Worm (Caenorhabditis elegans): ENCODE measurements around the gene nhr-255.
A peak's percentile ranks its signal among the peaks of the same experiment; 100 is the strongest.

nhr-255 gene

ce11 chrX:15747814-15748213, 5.4 kb downstream of the nhr-255 start (continued):
- TF ChIP-seq Y75B8A.6 (GFP tag; IDR thresholded peaks at IDR 0.05) (no peak), madf-5 (GFP tag; IDR thresholded peaks at IDR 0.05) (0 out of 4 replicates have a peak, but pooled peaks of 1 of the 2 experiments have one; percentile 17), ceh-44 (GFP tag; IDR thresholded peaks at IDR 0.05) (no peak), F10B5.3 (tag; optimal IDR thresholded peaks at IDR 0.05) (no peak), T20F7.1 (GFP tag; optimal IDR thresholded peaks at IDR 0.05) (no peak), ztf-11 (tag; optimal IDR thresholded peaks at IDR 0.05) (no peak), daf-16 (GFP tag; optimal IDR thresholded peaks at IDR 0.05) (peak in 1 of 2 experiments; percentile 15), daf-16 (tag; optimal IDR thresholded peaks at IDR 0.05) (peak; percentile 5), Y48G9A.11 (GFP tag; IDR thresholded peaks at IDR 0.05) (peak; percentile 44), php-3 (GFP tag; IDR thresholded peaks at IDR 0.05) (0 out of 2 replicates have a peak, but pooled peaks have one; percentile 20), unc-130 (GFP tag; optimal IDR thresholded peaks at IDR 0.05) (no peak), nhr-48 (tag; optimal IDR thresholded peaks at IDR 0.05) (no peak), lin-38 (GFP tag; IDR thresholded peaks at IDR 0.05) (peak; percentile 61), hlh-11 (tag; optimal IDR thresholded peaks at IDR 0.05) (no peak), attf-4 (tag; optimal IDR thresholded peaks at IDR 0.05) (no peak), snpc-4 (tag; optimal IDR thresholded peaks at IDR 0.05) (no peak), daf-19 (GFP tag; conservative IDR thresholded peaks at IDR 0.05) (no peak), unc-39 (tag; optimal IDR thresholded peaks at IDR 0.05) (no peak), nhr-11 (tag; optimal IDR thresholded peaks at IDR 0.05) (no peak), rbr-2 (tag; optimal IDR thresholded peaks at IDR 0.05) (peak; percentile 0), Y5F2A.4 (GFP tag; optimal IDR thresholded peaks at IDR 0.05) (no peak), zfp-3 (GFP tag; conservative IDR thresholded peaks at IDR 0.05) (no peak), duxl-1 (tag; optimal IDR thresholded peaks at IDR 0.05; ENCODE audit: poor library complexity) (no peak), lir-3 (tag; optimal IDR thresholded peaks at IDR 0.05) (peak; percentile 15), cey-2 (tag; optimal IDR thresholded peaks at IDR 0.05; ENCODE audit: borderline replicate concordance, insufficient read depth) (no peak), ceh-20 (GFP tag; IDR thresholded peaks at IDR 0.05) (peak; percentile 7; the same call in 1 of the 2 replicates), D1046.2 (GFP tag; IDR thresholded peaks at IDR 0.05) (0 out of 2 replicates have a peak, but pooled peaks have one; percentile 45), snpc-1.2 (GFP tag; IDR thresholded peaks at IDR 0.05) (0 out of 2 replicates have a peak, but pooled peaks have one; percentile 5), egl-43 (GFP tag; IDR thresholded peaks at IDR 0.05) (peak; percentile 81), ceh-32 (tag; optimal IDR thresholded peaks at IDR 0.05; ENCODE audit: poor library complexity) (no peak), set-16 (GFP tag; IDR thresholded peaks at IDR 0.05) (no peak), ces-1 (GFP tag; optimal IDR thresholded peaks at IDR 0.05) (no peak), ctbp-1 (GFP tag; IDR thresholded peaks at IDR 0.05) (peak; percentile 47; the same call in 1 of the 2 replicates), nhr-111 (GFP tag; optimal IDR thresholded peaks at IDR 0.05) (no peak), fos-1 (tag; optimal IDR thresholded peaks at IDR 0.05) (no peak), lsy-2 (tag; optimal IDR thresholded peaks at IDR 0.05) (no peak), mxl-3 (GFP tag; optimal IDR thresholded peaks at IDR 0.05) (no peak), lin-39 (tag; optimal IDR thresholded peaks at IDR 0.05) (no peak), mdl-1 (tag; optimal IDR thresholded peaks at IDR 0.05) (no peak), daf-8 (GFP tag; IDR thresholded peaks at IDR 0.05) (no peak), spr-3 (GFP tag; optimal IDR thresholded peaks at IDR 0.05) (no peak), zip-11 (GFP tag; IDR thresholded peaks at IDR 0.05) (0 out of 2 replicates have a peak, but pooled peaks have one; percentile 10), fkh-10 (GFP tag; optimal IDR thresholded peaks at IDR 0.05) (no peak), zag-1 (tag; optimal IDR thresholded peaks at IDR 0.05) (no peak), zfp-2 (tag; optimal IDR thresholded peaks at IDR 0.05) (no peak), hmg-1.1 (GFP tag; IDR thresholded peaks at IDR 0.05) (peak; percentile 28; the same call in 1 of the 2 replicates), daf-12 (tag; optimal IDR thresholded peaks at IDR 0.05) (no peak), F49E8.2 (tag; optimal IDR thresholded peaks at IDR 0.05; ENCODE audit: borderline replicate concordance) (no peak), T26A8.4 (GFP tag; IDR thresholded peaks at IDR 0.05) (peak; percentile 81), jun-1 (tag; optimal IDR thresholded peaks at IDR 0.05) (no peak), egl-27 (tag; optimal IDR thresholded peaks at IDR 0.05) (no peak)
